Worm (Caenorhabditis elegans): Measurements from ENCODE around the gene Y53G8AM.6.

DNA sequence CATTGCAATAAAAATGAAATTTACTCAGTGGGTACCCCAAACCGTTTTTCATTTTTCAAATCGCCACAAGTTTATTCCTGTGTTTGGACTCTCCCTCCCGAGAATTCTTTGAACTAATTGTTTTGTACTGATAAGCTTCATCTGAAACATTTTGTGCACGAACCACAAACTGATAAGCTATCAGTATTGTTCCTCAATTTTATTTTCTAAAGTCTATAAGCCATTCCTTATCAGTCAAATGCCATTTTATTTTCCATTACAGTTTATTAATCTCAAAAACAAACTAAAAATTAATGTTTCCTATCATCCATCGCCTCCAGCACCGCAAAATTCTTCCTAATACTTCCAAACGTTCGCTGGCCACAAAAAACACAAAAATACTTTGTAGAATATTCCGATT lies 5.9 kb downstream of the Y53G8AM.6 start:
- TF ChIP-seq him-1 (tag; optimal IDR thresholded peaks at IDR 0.05) (no peak), W03F9.2 (tag; optimal IDR thresholded peaks at IDR 0.05) (no peak)
